Worm (Caenorhabditis elegans) whole organism, L3 larva: ENCODE data around the gene R04A9.3.

Experiments used
- R02D3.7 ChIP-seq: fragments of 150-350 bp; optimal IDR thresholded peaks from 2 replicates; lab custom pipeline; 2014; ENCODE audit warnings: missing biosample characterization, missing genetic modification characterization
- ama-1 ChIP-seq: fragments of 150-350 bp; optimal IDR thresholded peaks from 2 replicates; lab custom pipeline; 2018
- ceh-28 ChIP-seq: fragments of 150-350 bp; optimal IDR thresholded peaks from 2 replicates; lab custom pipeline; 2014; ENCODE audit warnings: missing biosample characterization, missing genetic modification reagents, missing genetic modification characterization
- ceh-82 ChIP-seq: fragments of 150-350 bp; optimal IDR thresholded peaks from 2 replicates; lab custom pipeline; 2014; ENCODE audit warnings: missing biosample characterization, missing genetic modification characterization
- lin-39 ChIP-seq: fragments of 150-350 bp; optimal IDR thresholded peaks from 2 replicates; lab custom pipeline; 2018; ENCODE audit warnings: missing biosample characterization, missing genetic modification reagents, missing genetic modification characterization
- nfya-1 ChIP-seq: sonication (generic microtip); optimal IDR thresholded peaks from 2 replicates; lab custom pipeline; 2017; ENCODE audit warnings: missing genetic modification characterization, mild to moderate bottlenecking, missing compliant biosample characterization, antibody characterized with exemption, moderate library complexity; ENCODE audit not compliant: insufficient read depth
- nhr-76 ChIP-seq: fragments of 150-350 bp; sonication (generic microtip); optimal IDR thresholded peaks from 5 replicates; lab custom pipeline; 2014; ENCODE audit warnings: missing biosample characterization, missing genetic modification characterization
- pha-4 ChIP-seq: fragments of 150-350 bp; optimal IDR thresholded peaks from 2 replicates; lab custom pipeline; 2014; ENCODE audit warnings: missing biosample characterization, missing genetic modification reagents, missing genetic modification characterization
- skn-1 ChIP-seq: fragments of 150-350 bp; optimal IDR thresholded peaks from 2 replicates; lab custom pipeline; 2014; ENCODE audit warnings: missing biosample characterization, missing genetic modification characterization
- zag-1 ChIP-seq: fragments of 150-350 bp; optimal IDR thresholded peaks from 2 replicates; lab custom pipeline; 2014; ENCODE audit warnings: missing biosample characterization, missing genetic modification characterization

ce11 chrX:371761-372285 is 8.6 kb downstream of the R04A9.3 start, which contains the start of gene nrde-3:
- TF ChIP-seq ama-1 (lab: Kevin White, UChicago): no peak
- TF ChIP-seq R02D3.7 (tag; lab: Kevin White, UChicago): no peak
- TF ChIP-seq ceh-28 (tag; lab: Kevin White, UChicago): no peak
- TF ChIP-seq pha-4 (tag; lab: Kevin White, UChicago): no peak
- no peak for TF ChIP-seq nhr-76 (tag; lab: Kevin White, UChicago)
- no peak for TF ChIP-seq ceh-82
- no peak for TF ChIP-seq zag-1 (tag; lab: Kevin White, UChicago)
- no peak for TF ChIP-seq nfya-1 (tag; lab: Kevin White, UChicago)
- no peak for TF ChIP-seq lin-39 (tag; lab: Kevin White, UChicago)
- TF ChIP-seq skn-1 (tag; lab: Kevin White, UChicago): no peak
